Worm (Caenorhabditis elegans) whole organism, late embryonic: ENCODE measurements around the gene srh-187.

Source experiments
- ceh-19 ChIP-seq: fragments of 200-800 bp; sonication (Bioruptor generic); optimal IDR thresholded peaks from 2 replicates; lab custom pipeline; 2018; ENCODE audit warnings: mild to moderate bottlenecking, missing genetic modification characterization, missing compliant biosample characterization
- elt-2 ChIP-seq: sonication (generic microtip); optimal IDR thresholded peaks from 2 replicates; lab custom pipeline; 2016; ENCODE audit warnings: missing genetic modification reagents, missing genetic modification characterization, missing compliant biosample characterization

DNA sequence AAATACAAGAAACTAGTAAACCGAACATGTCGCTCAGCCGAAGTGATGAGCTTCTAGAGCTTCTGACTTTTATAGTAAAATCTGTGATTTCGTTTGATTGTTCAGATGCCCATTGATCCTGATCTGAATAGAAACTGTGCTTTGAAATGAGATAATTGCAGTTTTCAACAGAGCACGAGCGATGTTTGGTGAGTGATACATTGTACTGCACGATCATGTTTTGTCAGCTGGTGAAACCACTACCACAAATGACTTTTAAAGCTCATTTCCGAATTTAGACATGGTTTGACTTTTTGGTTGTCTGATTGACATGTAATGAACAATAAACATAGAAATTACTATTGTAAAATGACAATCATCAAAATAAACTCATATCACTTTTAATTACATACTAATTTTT lies 15.7 kb upstream of the srh-187 start, which contains the start of gene tag-293:
- TF ChIP-seq elt-2 (tag; lab: Kevin White, UChicago) (no peak), ceh-19 (GFP tag; lab: Kevin White, UChicago) (no peak)
